Worm (Caenorhabditis elegans) whole organism, L3 larva: ENCODE measurements around the gene nhr-108.

Source experiments
- R02D3.7 ChIP-seq: fragments of 150-350 bp; optimal IDR thresholded peaks from 2 replicates; lab custom pipeline; 2014; ENCODE audit warnings: missing biosample characterization, missing genetic modification characterization
- ZK546.5 ChIP-seq: sonication (generic microtip); optimal IDR thresholded peaks from 2 replicates; lab custom pipeline; 2017; ENCODE audit warnings: missing biosample characterization, missing genetic modification characterization
- daf-12 ChIP-seq: fragments of 150-350 bp; optimal IDR thresholded peaks from 2 replicates; lab custom pipeline; 2014; ENCODE audit warnings: missing biosample characterization, missing genetic modification reagents, missing genetic modification characterization
- egl-5 ChIP-seq: fragments of 150-350 bp; optimal IDR thresholded peaks from 2 replicates; lab custom pipeline; 2017; ENCODE audit warnings: missing biosample characterization, missing genetic modification reagents, missing genetic modification characterization, inconsistent platforms
- elt-3 ChIP-seq, 3 experiments: fragments of 150-350 bp in 1 of 3; sonication (generic microtip) in 2 of 3; optimal IDR thresholded peaks; 2 replicates in 2 of 3; 4 replicates in 1 of 3; lab custom pipeline; 2014 to 2017; ENCODE audit warnings: missing biosample characterization in 3 of 3, missing genetic modification characterization in 3 of 3
- mdl-1 ChIP-seq: fragments of 150-350 bp; optimal IDR thresholded peaks from 2 replicates; lab custom pipeline; 2014; ENCODE audit warnings: missing biosample characterization, missing genetic modification characterization
- nhr-77 ChIP-seq: fragments of 150-350 bp; optimal IDR thresholded peaks from 2 replicates; lab custom pipeline; 2014; ENCODE audit warnings: missing biosample characterization, missing genetic modification characterization
- sea-2 ChIP-seq: fragments of 150-350 bp; sonication (generic microtip); optimal IDR thresholded peaks from 4 replicates; lab custom pipeline; 2014; ENCODE audit warnings: missing biosample characterization, missing genetic modification reagents, missing genetic modification characterization
- skn-1 ChIP-seq: fragments of 150-350 bp; optimal IDR thresholded peaks from 2 replicates; lab custom pipeline; 2014; ENCODE audit warnings: missing biosample characterization, missing genetic modification characterization
- zag-1 ChIP-seq: fragments of 150-350 bp; optimal IDR thresholded peaks from 2 replicates; lab custom pipeline; 2014; ENCODE audit warnings: missing biosample characterization, missing genetic modification characterization

DNA sequence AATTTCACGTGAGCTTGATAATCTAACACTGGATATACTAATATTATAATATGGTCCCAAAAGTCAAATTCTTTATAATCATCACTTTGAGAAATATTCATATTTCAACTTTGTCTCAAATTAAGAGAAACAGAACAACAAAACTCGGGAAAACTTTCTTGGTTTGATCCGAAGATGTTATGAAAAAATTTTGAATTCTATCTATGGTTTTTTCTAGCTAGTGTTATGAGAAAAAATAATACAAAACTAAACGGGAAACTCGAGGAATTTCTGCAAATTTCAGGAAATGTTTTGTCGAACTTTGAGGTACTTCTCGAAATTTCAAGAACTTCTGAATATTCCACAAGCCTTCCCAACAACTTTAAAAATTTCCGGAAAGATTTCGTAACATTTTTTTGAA lies 26.6 kb upstream of the nhr-108 start, which contains the start of gene srw-59:
- TF ChIP-seq skn-1 (tag; lab: Kevin White, UChicago) (no peak), elt-3 (tag; optimal IDR thresholded peaks at IDR 0.05; lab: Kevin White, UChicago) (no peak), mdl-1 (tag; lab: Kevin White, UChicago) (no peak), nhr-77 (tag; lab: Kevin White, UChicago) (no peak), egl-5 (tag; lab: Kevin White, UChicago) (no peak), zag-1 (tag; lab: Kevin White, UChicago) (no peak), R02D3.7 (tag; lab: Kevin White, UChicago) (no peak), ZK546.5 (no peak), daf-12 (tag; lab: Kevin White, UChicago) (no peak), sea-2 (GFP tag; lab: Kevin White, UChicago) (no peak)
